Fruit fly (Drosophila melanogaster): ENCODE measurements around the gene Eig71Ei.

Gene Eig71Ei

DNA sequence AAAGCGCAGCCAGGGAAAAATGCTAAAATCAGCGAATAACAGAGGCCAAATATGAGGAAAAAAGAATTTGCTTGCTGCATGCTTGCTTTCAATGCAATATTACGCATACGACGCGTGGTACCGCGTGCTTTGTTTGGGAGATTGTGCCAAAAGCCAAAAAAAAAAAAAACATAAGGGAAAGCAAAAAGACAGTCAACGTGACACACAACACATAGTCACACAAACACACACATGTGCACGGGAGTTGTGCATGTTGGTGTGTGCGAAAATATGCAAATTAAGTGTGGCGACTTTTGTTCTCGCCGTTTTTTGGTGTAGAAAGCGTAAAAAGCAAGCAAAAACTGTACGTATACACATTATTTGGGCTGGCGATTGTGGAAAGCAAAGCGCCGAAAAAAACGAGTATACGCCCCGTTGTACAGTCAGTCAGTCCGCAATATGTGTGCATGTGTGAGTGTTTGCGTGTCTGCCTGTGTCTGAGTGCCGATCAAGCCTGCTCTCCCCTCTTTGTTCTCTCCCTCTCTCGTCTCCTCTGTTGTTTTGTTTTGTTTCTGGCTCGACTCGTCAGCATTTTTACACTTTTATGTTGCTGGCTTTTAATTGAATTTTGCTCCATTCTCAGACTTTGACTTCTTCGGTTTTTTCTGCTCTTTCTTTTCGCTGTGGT is 34.4 kb upstream of the Eig71Ei start:
- TF ChIP-seq foxo (GFP tag; optimal IDR thresholded peaks at IDR 0.05) (no peak), sv (GFP tag; optimal IDR thresholded peaks at IDR 0.05) (no peak), dl (GFP tag; optimal IDR thresholded peaks at IDR 0.05; ENCODE audit: insufficient read depth in 1 of 2, partially characterized antibody in 2 of 2) (no peak), Rel (GFP tag; optimal IDR thresholded peaks at IDR 0.05) (peak; percentile 9), Rel (tag; optimal IDR thresholded peaks at IDR 0.05) (no peak), Hr83 (GFP tag; optimal IDR thresholded peaks at IDR 0.05; ENCODE audit: poor library complexity, severe bottlenecking) (peak; percentile 11), psq (GFP tag; optimal IDR thresholded peaks at IDR 0.05) (no peak), jim (GFP tag; optimal IDR thresholded peaks at IDR 0.05) (peak; percentile 32), Dif (GFP tag; optimal IDR thresholded peaks at IDR 0.05; ENCODE audit: partially characterized antibody) (peak; percentile 8), lola (GFP tag; optimal IDR thresholded peaks at IDR 0.05) (no peak)

DNA sequence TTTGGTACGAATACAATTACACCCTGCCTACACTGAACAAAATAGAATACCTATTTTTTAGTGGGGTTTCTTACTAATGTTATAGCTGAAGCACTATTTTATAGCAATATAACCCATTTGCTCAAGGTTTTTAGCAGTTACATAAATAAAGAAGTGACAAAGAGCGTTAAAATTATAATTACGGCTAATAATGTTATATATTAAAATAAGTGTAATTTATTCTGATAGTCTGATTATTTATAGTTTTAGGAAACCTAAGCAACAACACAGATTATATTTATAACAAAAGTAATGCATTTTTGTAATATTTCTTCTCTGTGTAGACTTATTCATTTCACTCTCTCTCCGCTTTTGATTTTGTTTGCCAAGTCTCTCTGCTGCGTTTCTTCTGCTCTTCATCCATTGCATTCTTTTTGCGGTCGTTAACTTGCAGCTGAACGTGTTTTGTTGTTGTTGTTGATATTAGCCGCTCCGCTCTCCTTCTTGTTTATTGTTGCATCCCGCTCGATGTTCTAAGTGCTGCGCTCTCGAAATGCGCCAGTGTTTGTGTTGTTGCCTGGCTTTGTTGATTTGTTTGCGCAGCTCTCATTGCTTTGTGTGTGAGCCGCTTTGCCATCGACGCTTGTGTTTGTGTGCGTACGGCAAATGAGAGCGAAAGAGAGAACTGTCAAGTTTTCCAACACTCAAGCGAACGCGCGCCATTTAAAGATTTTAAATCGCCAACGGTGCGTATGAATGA is 33.7 kb upstream of the Eig71Ei start:
- TF ChIP-seq usp (GFP tag; optimal IDR thresholded peaks at IDR 0.05) = no peak
- TF ChIP-seq Hnf4 (GFP tag; optimal IDR thresholded peaks at IDR 0.05) = peak; percentile 78
- peak; percentile 79 for TF ChIP-seq sv (GFP tag; optimal IDR thresholded peaks at IDR 0.05)
- TF ChIP-seq foxo (GFP tag; optimal IDR thresholded peaks at IDR 0.05) = peak; percentile 29 to 98
- no peak for TF ChIP-seq Mio (GFP tag; optimal IDR thresholded peaks at IDR 0.05)
- peak; percentile 95 for TF ChIP-seq dmrt93B (GFP tag; optimal IDR thresholded peaks at IDR 0.05)
- peak; percentile 96 for TF ChIP-seq OdsH (GFP tag; optimal IDR thresholded peaks at IDR 0.05)
- peak; percentile 92 for TF ChIP-seq fru (GFP tag; optimal IDR thresholded peaks at IDR 0.05)
- peak; percentile 28 for TF ChIP-seq Dif (GFP tag; optimal IDR thresholded peaks at IDR 0.05; ENCODE audit: partially characterized antibody)
- peak; percentile 42 for TF ChIP-seq Vsx2 (GFP tag; optimal IDR thresholded peaks at IDR 0.05; ENCODE audit: partially characterized antibody)
- peak; percentile 78 for TF ChIP-seq woc (GFP tag; optimal IDR thresholded peaks at IDR 0.05)
- peak; percentile 84 for TF ChIP-seq ey (GFP tag; optimal IDR thresholded peaks at IDR 0.05)
- peak; percentile 43 for TF ChIP-seq tai (GFP tag; optimal IDR thresholded peaks at IDR 0.05)
- TF ChIP-seq lola (GFP tag; optimal IDR thresholded peaks at IDR 0.05) = no peak
- TF ChIP-seq pan (optimal IDR thresholded peaks at IDR 0.05) = no peak
- TF ChIP-seq Rel (GFP tag; optimal IDR thresholded peaks at IDR 0.05) = no peak
- peak; percentile 51 for TF ChIP-seq Rel (tag; optimal IDR thresholded peaks at IDR 0.05)
- no peak for TF ChIP-seq Abd-B (GFP tag; optimal IDR thresholded peaks at IDR 0.05)
- TF ChIP-seq CrebA (GFP tag; optimal IDR thresholded peaks at IDR 0.05; ENCODE audit: borderline replicate concordance) = peak; percentile 22
- peak; percentile 8 to 42 for TF ChIP-seq dl (GFP tag; optimal IDR thresholded peaks at IDR 0.05; ENCODE audit: insufficient read depth in 1 of 2, partially characterized antibody in 2 of 2)
- peak; percentile 97 for TF ChIP-seq psq (GFP tag; optimal IDR thresholded peaks at IDR 0.05)
- TF ChIP-seq brk (GFP tag; optimal IDR thresholded peaks at IDR 0.05) = peak; percentile 77
- TF ChIP-seq CG9705 (GFP tag; optimal IDR thresholded peaks at IDR 0.05) = peak; percentile 85
- no peak for TF ChIP-seq jim (GFP tag; optimal IDR thresholded peaks at IDR 0.05)
- TF ChIP-seq Sp1 (GFP tag; optimal IDR thresholded peaks at IDR 0.05) = peak; percentile 97
- peak; percentile 35 for TF ChIP-seq dsf (GFP tag; optimal IDR thresholded peaks at IDR 0.05; ENCODE audit: borderline replicate concordance)
- TF ChIP-seq rgr (GFP tag; optimal IDR thresholded peaks at IDR 0.05) = peak; percentile 94
- TF ChIP-seq Myc (optimal IDR thresholded peaks at IDR 0.05) = no peak
- TF ChIP-seq sage (GFP tag; optimal IDR thresholded peaks at IDR 0.05) = peak; percentile 79
- TF ChIP-seq br (GFP tag; optimal IDR thresholded peaks at IDR 0.05) = peak; percentile 61
- no peak for TF ChIP-seq GATAd (GFP tag; optimal IDR thresholded peaks at IDR 0.05)
- TF ChIP-seq CG32264 (GFP tag; optimal IDR thresholded peaks at IDR 0.05) = peak; percentile 9
- TF ChIP-seq Hr78 (GFP tag; optimal IDR thresholded peaks at IDR 0.05) = no peak
- peak; percentile 58 for TF ChIP-seq Jra (GFP tag; optimal IDR thresholded peaks at IDR 0.05)
- peak; percentile 86 for TF ChIP-seq Hr83 (GFP tag; optimal IDR thresholded peaks at IDR 0.05; ENCODE audit: poor library complexity, severe bottlenecking)
- no peak for TF ChIP-seq N (GFP tag; optimal IDR thresholded peaks at IDR 0.05)
- peak; percentile 98 for TF ChIP-seq HLH106 (tag; optimal IDR thresholded peaks at IDR 0.05)
- TF ChIP-seq h (GFP tag; optimal IDR thresholded peaks at IDR 0.05) = peak; percentile 94
- peak; percentile 51 for TF ChIP-seq Dfd (GFP tag; optimal IDR thresholded peaks at IDR 0.05)

Data from whole organism, wandering third instar larva.